Worm (Caenorhabditis elegans): Measurements from ENCODE around the gene crt-1.

crt-1 gene

DNA sequence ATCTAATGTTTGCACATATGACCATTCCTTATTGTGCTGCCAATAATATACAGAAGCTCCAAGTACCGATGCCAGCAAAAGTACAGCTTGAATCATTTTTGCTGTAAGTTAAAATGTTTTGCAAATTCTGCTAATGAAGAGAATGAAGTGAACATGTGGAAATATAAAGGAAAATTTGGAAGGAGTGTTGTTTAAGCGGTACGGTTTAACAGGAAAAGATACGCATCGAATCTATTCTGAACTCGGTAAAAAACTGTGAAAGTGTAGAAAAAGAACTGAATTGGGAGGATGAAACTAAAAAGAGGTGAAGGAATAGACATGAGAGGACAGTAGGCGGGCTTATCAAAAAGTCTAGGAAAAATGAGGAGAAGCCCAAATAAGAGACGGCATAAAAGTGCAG lies 37.0 kb downstream of the crt-1 start, which contains the start of gene Y38A10A.2:
Y38A10A.2 (minus strand) TSS at position 101 of the 400 bp plus-strand sequence.
- TF ChIP-seq snpc-4 (tag; optimal IDR thresholded peaks at IDR 0.05): no peak
- no peak for TF ChIP-seq efl-1 (optimal IDR thresholded peaks at IDR 0.05)
- TF ChIP-seq efl-1 (GFP tag; optimal IDR thresholded peaks at IDR 0.05 in 1 of 2): peak in 1 of 2 experiments; percentile 76

DNA sequence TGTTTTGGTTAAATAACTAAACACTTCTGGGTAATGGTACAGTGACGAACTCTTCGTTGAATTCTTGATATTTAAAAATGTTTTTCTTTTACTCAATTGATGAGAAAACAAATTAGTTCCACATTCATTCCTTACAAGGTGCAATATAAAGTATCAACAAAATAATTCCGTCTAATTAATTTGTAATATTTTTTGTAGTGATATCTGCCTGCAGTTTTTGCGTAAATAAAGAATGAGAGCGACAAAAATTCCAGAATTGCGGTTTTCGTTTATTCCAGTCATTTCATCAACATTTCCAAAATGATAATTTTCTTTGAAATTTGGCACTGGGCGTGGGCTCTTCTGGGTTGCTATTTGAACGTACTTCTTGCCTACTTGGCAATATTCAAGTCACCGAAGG lies 45.1 kb downstream of the crt-1 start, which contains the start of gene srd-20:
srd-20 (plus strand) TSS at position 301 of the 400 bp plus-strand sequence.
- no peak for TF ChIP-seq pax-3 (tag; optimal IDR thresholded peaks at IDR 0.05)
- no peak for TF ChIP-seq lsy-2 (tag; optimal IDR thresholded peaks at IDR 0.05)
- TF ChIP-seq nhr-77 (tag; optimal IDR thresholded peaks at IDR 0.05): no peak
- no peak for TF ChIP-seq unc-86 (tag; optimal IDR thresholded peaks at IDR 0.05)
- no peak for TF ChIP-seq fkh-10 (GFP tag; optimal IDR thresholded peaks at IDR 0.05)
- no peak for TF ChIP-seq sup-37 (GFP tag; optimal IDR thresholded peaks at IDR 0.05)
- no peak for TF ChIP-seq tlp-1 (tag; optimal IDR thresholded peaks at IDR 0.05)
- TF ChIP-seq lin-39 (tag; optimal IDR thresholded peaks at IDR 0.05): no peak

DNA sequence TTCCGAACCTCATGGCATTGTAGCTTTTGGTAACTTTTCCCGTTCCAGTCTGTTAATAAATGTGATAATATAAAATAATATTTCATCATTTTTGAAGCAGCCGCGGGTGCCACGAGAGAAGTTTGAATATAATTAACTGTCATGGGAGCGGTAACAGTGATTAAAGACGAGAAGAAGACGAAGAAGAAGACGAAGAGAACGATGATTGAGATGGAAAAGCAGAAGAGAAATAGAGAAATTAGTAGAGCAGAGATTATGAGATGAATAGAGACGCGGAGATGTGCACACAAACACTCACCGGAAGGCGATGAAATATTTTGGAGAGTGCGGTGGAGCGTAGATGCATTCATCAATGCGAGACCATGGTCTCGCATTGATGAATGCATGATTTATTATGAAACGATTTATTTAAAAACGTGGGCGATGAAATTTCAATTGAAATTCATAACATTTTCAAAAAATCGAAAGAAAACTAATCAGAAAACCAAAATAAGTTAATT lies 47.1 kb downstream of the crt-1 start, which contains the start of gene seip-1:
seip-1 (minus strand) TSS at position 51 of the 500 bp plus-strand sequence.
- TF ChIP-seq ets-5 (GFP tag; IDR thresholded peaks at IDR 0.05) (no peak), lin-13 (GFP tag; optimal IDR thresholded peaks at IDR 0.05) (peak; percentile 72), unc-98 (GFP tag; IDR thresholded peaks at IDR 0.05) (no peak), mdl-1 (tag; optimal IDR thresholded peaks at IDR 0.05) (peak in 1 of 2 experiments; percentile 82), tlp-1 (tag; optimal IDR thresholded peaks at IDR 0.05) (no peak), ztf-11 (tag; optimal IDR thresholded peaks at IDR 0.05) (peak in 1 of 2 experiments; percentile 56), hpl-2 (GFP tag; optimal IDR thresholded peaks at IDR 0.05) (no peak), lin-15B (tag; optimal IDR thresholded peaks at IDR 0.05) (peak; percentile 80), pag-3 (tag; optimal IDR thresholded peaks at IDR 0.05; ENCODE audit: borderline replicate concordance, insufficient read depth) (no peak), jun-1 (tag; optimal IDR thresholded peaks at IDR 0.05) (peak; percentile 67), nhr-84 (tag; optimal IDR thresholded peaks at IDR 0.05) (no peak), C04F5.9 (tag; optimal IDR thresholded peaks at IDR 0.05) (no peak), ama-1 (optimal IDR thresholded peaks at IDR 0.05) (peak; percentile 43), lin-39 (tag; optimal IDR thresholded peaks at IDR 0.05) (no peak), ceh-63 (GFP tag; optimal IDR thresholded peaks at IDR 0.05) (no peak), sox-4 (tag; optimal IDR thresholded peaks at IDR 0.05) (no peak), egl-13 (tag; optimal IDR thresholded peaks at IDR 0.05) (peak; percentile 72), nhr-77 (tag; optimal IDR thresholded peaks at IDR 0.05) (peak; percentile 78), unc-30 (tag; optimal IDR thresholded peaks at IDR 0.05) (no peak), efl-3 (GFP tag; optimal IDR thresholded peaks at IDR 0.05) (no peak), ztf-4 (tag; optimal IDR thresholded peaks at IDR 0.05) (peak; percentile 64), hlh-17 (GFP tag; optimal IDR thresholded peaks at IDR 0.05; ENCODE audit: borderline replicate concordance) (no peak), unc-86 (tag; optimal IDR thresholded peaks at IDR 0.05) (peak; percentile 75), nhr-71 (tag; optimal IDR thresholded peaks at IDR 0.05) (peak; percentile 92), sptf-1 (tag; optimal IDR thresholded peaks at IDR 0.05) (no peak), nhr-20 (tag; optimal IDR thresholded peaks at IDR 0.05) (peak; percentile 89), unc-62 (GFP tag; optimal IDR thresholded peaks at IDR 0.05) (no peak), snu-23 (GFP tag; optimal IDR thresholded peaks at IDR 0.05) (peak; percentile 91), snpc-4 (tag; optimal IDR thresholded peaks at IDR 0.05) (peak; percentile 71), unc-130 (tag; optimal IDR thresholded peaks at IDR 0.05) (peak; percentile 92), lir-3 (tag; optimal IDR thresholded peaks at IDR 0.05; ENCODE audit: poor library complexity) (peak; percentile 58), tbx-2 (tag; optimal IDR thresholded peaks at IDR 0.05) (peak; percentile 75), mep-1 (tag; optimal IDR thresholded peaks at IDR 0.05) (peak; percentile 94), pqm-1 (tag; optimal IDR thresholded peaks at IDR 0.05) (no peak), zip-4 (GFP tag; optimal IDR thresholded peaks at IDR 0.05) (no peak), skn-1 (tag; optimal IDR thresholded peaks at IDR 0.05) (peak; percentile 89), nhr-85 (tag) (peak; percentile 83), alr-1 (tag; optimal IDR thresholded peaks at IDR 0.05; ENCODE audit: borderline replicate concordance) (no peak), efl-1 (optimal IDR thresholded peaks at IDR 0.05) (peak; percentile 84 to 90), efl-1 (GFP tag; optimal IDR thresholded peaks at IDR 0.05 in 1 of 2) (peak; percentile 78 to 96), ceh-8 (GFP tag; optimal IDR thresholded peaks at IDR 0.05) (peak; percentile 57), nhr-28 (tag; optimal IDR thresholded peaks at IDR 0.05) (no peak), nhr-12 (tag; optimal IDR thresholded peaks at IDR 0.05) (no peak), elt-3 (tag; optimal IDR thresholded peaks at IDR 0.05) (peak in 2 of 6 experiments; percentile 56 to 58)

All from whole organism, L1 larva.